Worm (Caenorhabditis elegans): ENCODE data around the gene mcm-7.

mcm-7 gene

ce11 chrV:4341208-4341607 is 5.8 kb upstream of the mcm-7 start, which contains the start of gene glrx-3:
Gene glrx-3, minus strand, starts transcription at chrV:4341308.
- TF ChIP-seq sptf-1 (tag; optimal IDR thresholded peaks at IDR 0.05) (no peak), unc-120 (tag; optimal IDR thresholded peaks at IDR 0.05; ENCODE audit: poor library complexity, severe bottlenecking) (no peak), nhr-2 (tag; optimal IDR thresholded peaks at IDR 0.05) (no peak), ceh-43 (GFP tag; optimal IDR thresholded peaks at IDR 0.05) (no peak), elt-3 (tag; optimal IDR thresholded peaks at IDR 0.05) (no peak), mep-1 (tag; optimal IDR thresholded peaks at IDR 0.05) (no peak), nhr-28 (tag; optimal IDR thresholded peaks at IDR 0.05) (no peak), ztf-11 (tag; optimal IDR thresholded peaks at IDR 0.05) (no peak), ceh-83 (GFP tag; optimal IDR thresholded peaks at IDR 0.05) (no peak), flh-1 (GFP tag; optimal IDR thresholded peaks at IDR 0.05) (no peak), unc-62 (GFP tag; optimal IDR thresholded peaks at IDR 0.05) (no peak), ham-2 (GFP tag; optimal IDR thresholded peaks at IDR 0.05) (no peak), zip-8 (tag; optimal IDR thresholded peaks at IDR 0.05) (no peak), M03D4.4 (tag; optimal IDR thresholded peaks at IDR 0.05) (no peak), snpc-4 (tag; optimal IDR thresholded peaks at IDR 0.05) (no peak)

- no peak for TF ChIP-seq sem-2 (GFP tag; optimal IDR thresholded peaks at IDR 0.05)
- no peak for TF ChIP-seq elt-1 (tag; optimal IDR thresholded peaks at IDR 0.05; ENCODE audit: borderline replicate concordance, insufficient read depth)
- TF ChIP-seq cnd-1 (tag; optimal IDR thresholded peaks at IDR 0.05): no peak
- no peak for TF ChIP-seq nhr-237 (tag; optimal IDR thresholded peaks at IDR 0.05)
- no peak for TF ChIP-seq flh-1 (GFP tag; optimal IDR thresholded peaks at IDR 0.05)
- no peak for TF ChIP-seq unc-39 (tag; optimal IDR thresholded peaks at IDR 0.05)
- no peak for TF ChIP-seq mab-5 (tag; optimal IDR thresholded peaks at IDR 0.05)
- TF ChIP-seq ceh-43 (GFP tag; optimal IDR thresholded peaks at IDR 0.05): no peak
- no peak for TF ChIP-seq nhr-28 (tag; optimal IDR thresholded peaks at IDR 0.05)
- TF ChIP-seq elt-3 (tag; optimal IDR thresholded peaks at IDR 0.05): no peak
- no peak for TF ChIP-seq blmp-1 (tag; optimal IDR thresholded peaks at IDR 0.05)
- TF ChIP-seq ceh-39 (tag; optimal IDR thresholded peaks at IDR 0.05): no peak
- TF ChIP-seq nhr-12 (tag; optimal IDR thresholded peaks at IDR 0.05): no peak
These were observed 5.2 kb upstream of the mcm-7 start for ce11 chrV:4341736-4342135.

DNA sequence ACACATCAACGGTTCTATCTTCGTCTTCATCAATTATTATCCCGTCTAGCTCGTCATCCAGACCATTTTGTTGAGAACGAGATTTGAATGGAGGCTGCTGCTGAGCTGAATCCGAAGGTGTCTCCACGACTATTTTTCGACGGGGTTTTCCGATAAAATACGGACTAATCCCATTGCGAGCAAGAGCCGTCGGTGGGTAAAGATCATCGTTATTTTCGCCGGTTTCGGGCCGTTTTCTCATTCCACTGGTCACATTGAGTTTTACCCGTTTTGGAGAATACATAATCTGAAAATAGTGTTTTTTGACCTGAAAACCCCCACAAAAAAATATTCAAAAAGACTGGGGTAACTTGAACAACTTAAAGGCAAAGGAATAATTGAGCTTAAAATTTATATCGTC is 1.3 kb upstream of the mcm-7 start, which contains the start of gene figl-1:
TSS of gene figl-1 (minus strand) at position 286 of the 400 bp plus-strand sequence.
- TF ChIP-seq elt-1 (tag; optimal IDR thresholded peaks at IDR 0.05; ENCODE audit: borderline replicate concordance, insufficient read depth) (no peak), bed-3 (GFP tag; optimal IDR thresholded peaks at IDR 0.05) (no peak), unc-62 (GFP tag; optimal IDR thresholded peaks at IDR 0.05) (no peak), nhr-76 (tag; optimal IDR thresholded peaks at IDR 0.05) (no peak), ztf-11 (tag; optimal IDR thresholded peaks at IDR 0.05) (no peak), mls-2 (tag; optimal IDR thresholded peaks at IDR 0.05) (no peak), mab-5 (tag; optimal IDR thresholded peaks at IDR 0.05) (no peak), drap-1 (GFP tag; optimal IDR thresholded peaks at IDR 0.05) (no peak), unc-120 (tag; optimal IDR thresholded peaks at IDR 0.05; ENCODE audit: poor library complexity, severe bottlenecking) (no peak), ham-2 (GFP tag; optimal IDR thresholded peaks at IDR 0.05) (no peak), unc-39 (tag; optimal IDR thresholded peaks at IDR 0.05) (no peak), lsy-2 (tag; optimal IDR thresholded peaks at IDR 0.05) (no peak), nhr-28 (tag; optimal IDR thresholded peaks at IDR 0.05) (no peak), tbx-8 (GFP tag; optimal IDR thresholded peaks at IDR 0.05) (no peak), blmp-1 (tag; optimal IDR thresholded peaks at IDR 0.05) (no peak)

DNA sequence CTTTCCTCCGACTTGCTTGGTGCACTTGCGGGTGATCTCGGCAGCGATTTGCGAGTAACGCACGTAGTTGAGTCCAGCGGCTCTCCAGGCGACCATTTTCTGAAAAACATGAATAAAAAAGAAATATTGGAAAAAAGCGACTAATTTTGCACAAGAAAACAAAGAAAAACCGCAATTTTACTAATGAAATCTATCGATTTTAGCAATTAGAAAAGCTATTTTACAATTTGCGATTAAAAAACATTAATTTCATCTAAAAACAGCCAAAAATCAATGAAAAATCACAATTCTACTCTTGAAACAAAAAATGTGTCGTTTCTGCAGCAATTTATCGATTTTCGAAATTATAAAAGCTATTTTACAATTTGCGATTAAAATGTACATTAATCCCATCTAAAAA is 641 bp upstream of the mcm-7 start, which contains the start of gene hpo-18:
TSS of gene hpo-18 (minus strand) at position 101 of the 400 bp plus-strand sequence.
- TF ChIP-seq unc-120 (tag; optimal IDR thresholded peaks at IDR 0.05; ENCODE audit: poor library complexity, severe bottlenecking): no peak
- no peak for TF ChIP-seq blmp-1 (tag; optimal IDR thresholded peaks at IDR 0.05)
- no peak for TF ChIP-seq tbx-8 (GFP tag; optimal IDR thresholded peaks at IDR 0.05)
- TF ChIP-seq mls-2 (tag; optimal IDR thresholded peaks at IDR 0.05): no peak
- no peak for TF ChIP-seq nhr-28 (tag; optimal IDR thresholded peaks at IDR 0.05)
- no peak for TF ChIP-seq mab-5 (tag; optimal IDR thresholded peaks at IDR 0.05)

- TF ChIP-seq unc-39 (tag; optimal IDR thresholded peaks at IDR 0.05) (no peak), ces-1 (GFP tag; optimal IDR thresholded peaks at IDR 0.05) (peak; percentile 94)
These were observed 9.2 kb downstream of the mcm-7 start for ce11 chrV:4356047-4356612.
